Worm (Caenorhabditis elegans) whole organism, L1 larva: ENCODE measurements around the gene ceh-57.

ENCODE experiments used
- egl-27 ChIP-seq, 2 experiments: fragments of 150-350 bp in 1 of 2; sonication (generic microtip); optimal IDR thresholded peaks; 3 replicates each; lab custom pipeline; 2017 to 2018; ENCODE audit warnings: missing biosample characterization in 2 of 2, missing genetic modification characterization in 2 of 2, missing genetic modification reagents in 2 of 2
- lsy-2 ChIP-seq, 2 experiments: fragments of 150-350 bp; optimal IDR thresholded peaks; 2 replicates each; lab custom pipeline; 2014; ENCODE audit warnings: missing biosample characterization in 2 of 2, missing genetic modification characterization in 2 of 2
- nhr-237 ChIP-seq: fragments of 150-350 bp; optimal IDR thresholded peaks from 2 replicates; lab custom pipeline; 2014; ENCODE audit warnings: missing biosample characterization, missing genetic modification characterization
- pqm-1 ChIP-seq: sonication (generic microtip); optimal IDR thresholded peaks from 3 replicates; lab custom pipeline; 2017; ENCODE audit warnings: missing biosample characterization, missing genetic modification characterization
- skn-1 ChIP-seq: fragments of 150-350 bp; optimal IDR thresholded peaks from 2 replicates; lab custom pipeline; 2014; ENCODE audit warnings: missing biosample characterization, missing genetic modification characterization

DNA sequence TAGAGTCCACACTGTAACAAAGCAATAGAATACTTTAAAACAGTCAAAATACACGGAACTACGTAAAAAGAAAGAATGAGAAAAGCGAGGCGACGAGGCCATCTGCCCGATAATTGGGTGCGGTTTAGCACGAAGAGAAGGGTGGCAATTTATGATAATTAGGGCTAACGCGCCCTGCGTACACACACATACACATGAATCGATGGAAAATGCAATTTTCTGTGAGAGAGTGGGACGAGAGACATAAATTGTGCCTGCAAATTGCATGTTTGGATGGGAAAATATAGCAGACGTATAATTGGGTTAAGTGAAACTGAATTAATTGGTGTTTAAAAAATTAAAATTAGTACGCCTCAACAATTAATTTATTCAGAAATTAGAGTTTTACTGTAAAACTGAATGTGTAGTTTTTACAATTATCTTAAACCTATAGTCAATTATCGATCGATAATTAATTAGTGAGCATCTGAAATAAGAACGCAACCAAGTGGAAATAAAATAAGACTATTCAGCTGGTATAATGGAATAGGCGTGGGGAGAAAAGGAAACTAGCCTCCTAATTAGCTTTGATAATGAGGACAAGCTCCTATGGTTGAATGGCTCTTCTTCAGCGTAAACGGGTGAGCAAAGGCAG lies 6.6 kb upstream of the ceh-57 start:
- TF ChIP-seq egl-27 (tag; optimal IDR thresholded peaks at IDR 0.05; lab: Kevin White, UChicago) (no peak), pqm-1 (tag; lab: Kevin White, UChicago) (no peak), skn-1 (tag; lab: Kevin White, UChicago) (no peak), nhr-237 (tag; lab: Kevin White, UChicago) (no peak), lsy-2 (tag; optimal IDR thresholded peaks at IDR 0.05; lab: Kevin White, UChicago) (peak in 1 of 2 experiments; percentile 9)
